Worm (Caenorhabditis elegans) whole organism, L2 larva: ENCODE measurements around the gene mpk-1.

Experiments
- ZK546.5 ChIP-seq: sonication (generic microtip); optimal IDR thresholded peaks from 2 replicates; lab custom pipeline; 2017; ENCODE audit warnings: missing biosample characterization, missing genetic modification characterization
- ceh-82 ChIP-seq: fragments of 150-350 bp; optimal IDR thresholded peaks from 2 replicates; lab custom pipeline; 2014; ENCODE audit warnings: missing biosample characterization, missing genetic modification characterization
- fos-1 ChIP-seq: fragments of 150-350 bp; optimal IDR thresholded peaks from 2 replicates; lab custom pipeline; 2014; ENCODE audit warnings: missing biosample characterization, missing genetic modification characterization
- lin-39 ChIP-seq: fragments of 150-350 bp; optimal IDR thresholded peaks from 2 replicates; lab custom pipeline; 2014; ENCODE audit warnings: missing biosample characterization, missing genetic modification reagents, missing genetic modification characterization
- mdl-1 ChIP-seq, 2 experiments: fragments of 150-350 bp in 1 of 2; sonication (generic microtip) in 1 of 2; optimal IDR thresholded peaks; 2 replicates each; lab custom pipeline; 2017; ENCODE audit warnings: missing biosample characterization in 2 of 2, missing genetic modification characterization in 2 of 2
- nhr-10 ChIP-seq: sonication (generic microtip); optimal IDR thresholded peaks from 2 replicates; lab custom pipeline; 2017; ENCODE audit warnings: missing biosample characterization, missing genetic modification characterization
- nhr-11 ChIP-seq: fragments of 150-350 bp; optimal IDR thresholded peaks from 2 replicates; lab custom pipeline; 2014; ENCODE audit warnings: missing biosample characterization, missing genetic modification characterization
- nhr-21 ChIP-seq: fragments of 150-350 bp; optimal IDR thresholded peaks from 2 replicates; lab custom pipeline; 2014; ENCODE audit warnings: missing biosample characterization, missing genetic modification characterization
- skn-1 ChIP-seq: sonication (generic microtip); optimal IDR thresholded peaks from 2 replicates; lab custom pipeline; 2017; ENCODE audit warnings: missing biosample characterization, missing genetic modification characterization
- unc-39 ChIP-seq: fragments of 150-350 bp; optimal IDR thresholded peaks from 2 replicates; lab custom pipeline; 2014; ENCODE audit warnings: missing biosample characterization, missing genetic modification characterization

- no peak for TF ChIP-seq nhr-11
- TF ChIP-seq mdl-1 (tag; optimal IDR thresholded peaks at IDR 0.05; lab: Kevin White, UChicago), result no peak
- no peak for TF ChIP-seq lin-39 (tag; lab: Kevin White, UChicago)
- TF ChIP-seq nhr-21, result no peak
- no peak for TF ChIP-seq ceh-82
- no peak for TF ChIP-seq skn-1
- no peak for TF ChIP-seq nhr-10 (tag; lab: Kevin White, UChicago)
- no peak for TF ChIP-seq fos-1 (tag; lab: Kevin White, UChicago)
- no peak for TF ChIP-seq unc-39 (tag; lab: Kevin White, UChicago)
- no peak for TF ChIP-seq ZK546.5
Measured at ce11 chrIII:4210661-4211060, 17.2 kb downstream of the mpk-1 start.
